Worm (Caenorhabditis elegans): ENCODE results near the gene ceh-87.

Gene ceh-87

ce11 chrII:2710919-2711318 is 26.8 kb upstream of the ceh-87 start, which contains the start of gene T05A8.2:
T05A8.2 (minus strand) TSS chrII:2711019.
- no peak for TF ChIP-seq tbx-37 (GFP tag; conservative IDR thresholded peaks at IDR 0.05)
- no peak for TF ChIP-seq flt-1 (GFP tag; IDR thresholded peaks at IDR 0.05)
- TF ChIP-seq scrt-1 (GFP tag; IDR thresholded peaks at IDR 0.05) = no peak
- TF ChIP-seq tra-4 (tag; optimal IDR thresholded peaks at IDR 0.05) = no peak
- TF ChIP-seq B0310.2 (tag; optimal IDR thresholded peaks at IDR 0.05) = no peak
- TF ChIP-seq ama-1 (optimal IDR thresholded peaks at IDR 0.05) = no peak
- no peak for TF ChIP-seq sea-1 (GFP tag; conservative IDR thresholded peaks at IDR 0.05)
- no peak for TF ChIP-seq tbx-11 (GFP tag; IDR thresholded peaks at IDR 0.05)
- TF ChIP-seq hnd-1 (tag; optimal IDR thresholded peaks at IDR 0.05) = no peak
- TF ChIP-seq ceh-36 (tag; optimal IDR thresholded peaks at IDR 0.05) = no peak
- TF ChIP-seq ceh-13 (GFP tag; optimal IDR thresholded peaks at IDR 0.05) = no peak
- TF ChIP-seq ets-7 (tag; optimal IDR thresholded peaks at IDR 0.05) = no peak
- TF ChIP-seq hmg-4 (GFP tag; optimal IDR thresholded peaks at IDR 0.05) = no peak
- TF ChIP-seq aly-1 (tag; optimal IDR thresholded peaks at IDR 0.05) = no peak

ce11 chrII:2709942-2710341 is 25.8 kb upstream of the ceh-87 start, which contains the start of gene T05A8.1:
T05A8.1 (minus strand) TSS chrII:2710042.
- TF ChIP-seq flt-1 (GFP tag; IDR thresholded peaks at IDR 0.05) (no peak), ama-1 (optimal IDR thresholded peaks at IDR 0.05) (no peak), hmbx-1 (tag; optimal IDR thresholded peaks at IDR 0.05) (no peak), aly-1 (tag; optimal IDR thresholded peaks at IDR 0.05) (no peak), hmg-4 (GFP tag; optimal IDR thresholded peaks at IDR 0.05) (no peak), ceh-13 (GFP tag; optimal IDR thresholded peaks at IDR 0.05) (no peak), tbx-37 (GFP tag; conservative IDR thresholded peaks at IDR 0.05) (no peak), hnd-1 (tag; optimal IDR thresholded peaks at IDR 0.05) (no peak), sea-1 (GFP tag; conservative IDR thresholded peaks at IDR 0.05) (no peak), ceh-36 (tag; optimal IDR thresholded peaks at IDR 0.05) (no peak), F13C5.2 (tag; optimal IDR thresholded peaks at IDR 0.05) (no peak), pes-1 (GFP tag; IDR thresholded peaks at IDR 0.05) (no peak), tra-4 (tag; optimal IDR thresholded peaks at IDR 0.05) (no peak), scrt-1 (GFP tag; IDR thresholded peaks at IDR 0.05) (no peak), tbx-11 (GFP tag; IDR thresholded peaks at IDR 0.05) (no peak), ets-7 (tag; optimal IDR thresholded peaks at IDR 0.05) (no peak), B0310.2 (tag; optimal IDR thresholded peaks at IDR 0.05) (no peak)

- no peak for TF ChIP-seq hmbx-1 (tag; optimal IDR thresholded peaks at IDR 0.05)
- TF ChIP-seq ets-7 (tag; optimal IDR thresholded peaks at IDR 0.05) = no peak
- TF ChIP-seq hnd-1 (tag; optimal IDR thresholded peaks at IDR 0.05) = no peak
- TF ChIP-seq sea-1 (GFP tag; conservative IDR thresholded peaks at IDR 0.05) = no peak
- TF ChIP-seq scrt-1 (GFP tag; IDR thresholded peaks at IDR 0.05) = no peak
- no peak for TF ChIP-seq aly-1 (tag; optimal IDR thresholded peaks at IDR 0.05)
- no peak for TF ChIP-seq tbx-37 (GFP tag; conservative IDR thresholded peaks at IDR 0.05)
- TF ChIP-seq pes-1 (GFP tag; IDR thresholded peaks at IDR 0.05) = no peak
- TF ChIP-seq ceh-36 (tag; optimal IDR thresholded peaks at IDR 0.05) = no peak
- TF ChIP-seq ama-1 (optimal IDR thresholded peaks at IDR 0.05) = no peak
- no peak for TF ChIP-seq hmg-4 (GFP tag; optimal IDR thresholded peaks at IDR 0.05)
- TF ChIP-seq ceh-13 (GFP tag; optimal IDR thresholded peaks at IDR 0.05) = no peak
- no peak for TF ChIP-seq tra-4 (tag; optimal IDR thresholded peaks at IDR 0.05)
- TF ChIP-seq tbx-11 (GFP tag; IDR thresholded peaks at IDR 0.05) = no peak
Observed at ce11 chrII:2707872-2708271, 23.8 kb upstream of the ceh-87 start, which contains the start of gene Y47G7B.2. Y47G7B.2 (minus strand) TSS chrII:2708014.

- TF ChIP-seq B0310.2 (tag; optimal IDR thresholded peaks at IDR 0.05) (no peak), flt-1 (GFP tag; IDR thresholded peaks at IDR 0.05) (no peak), hmbx-1 (tag; optimal IDR thresholded peaks at IDR 0.05) (no peak), aly-1 (tag; optimal IDR thresholded peaks at IDR 0.05) (no peak), ceh-13 (GFP tag; optimal IDR thresholded peaks at IDR 0.05) (no peak), ets-7 (tag; optimal IDR thresholded peaks at IDR 0.05) (no peak), ama-1 (optimal IDR thresholded peaks at IDR 0.05) (no peak), tra-4 (tag; optimal IDR thresholded peaks at IDR 0.05) (no peak), sea-1 (GFP tag; conservative IDR thresholded peaks at IDR 0.05) (no peak)
Observed at ce11 chrII:2705200-2705599, 21.1 kb upstream of the ceh-87 start, which contains the start of gene srh-128. srh-128 (minus strand) TSS chrII:2705300.

ce11 chrII:2702757-2703156 is 18.6 kb upstream of the ceh-87 start, which contains the start of gene sri-60:
sri-60 (minus strand) TSS chrII:2702857.
- TF ChIP-seq ama-1 (optimal IDR thresholded peaks at IDR 0.05) (no peak), scrt-1 (GFP tag; IDR thresholded peaks at IDR 0.05) (no peak), flt-1 (GFP tag; IDR thresholded peaks at IDR 0.05) (no peak), ets-7 (tag; optimal IDR thresholded peaks at IDR 0.05) (no peak), B0310.2 (tag; optimal IDR thresholded peaks at IDR 0.05) (no peak), aly-1 (tag; optimal IDR thresholded peaks at IDR 0.05) (no peak), tra-4 (tag; optimal IDR thresholded peaks at IDR 0.05) (no peak), ceh-13 (GFP tag; optimal IDR thresholded peaks at IDR 0.05) (no peak), tbx-11 (GFP tag; IDR thresholded peaks at IDR 0.05) (no peak), F13C5.2 (tag; optimal IDR thresholded peaks at IDR 0.05) (no peak), hnd-1 (tag; optimal IDR thresholded peaks at IDR 0.05) (no peak), hmbx-1 (tag; optimal IDR thresholded peaks at IDR 0.05) (no peak), tbx-37 (GFP tag; conservative IDR thresholded peaks at IDR 0.05) (no peak), ceh-36 (tag; optimal IDR thresholded peaks at IDR 0.05) (no peak), pes-1 (GFP tag; IDR thresholded peaks at IDR 0.05) (no peak), hmg-4 (GFP tag; optimal IDR thresholded peaks at IDR 0.05) (no peak), sea-1 (GFP tag; conservative IDR thresholded peaks at IDR 0.05) (no peak)

- no peak for TF ChIP-seq ama-1 (optimal IDR thresholded peaks at IDR 0.05)
- TF ChIP-seq tbx-37 (GFP tag; conservative IDR thresholded peaks at IDR 0.05) = no peak
- no peak for TF ChIP-seq flt-1 (GFP tag; IDR thresholded peaks at IDR 0.05)
- TF ChIP-seq F13C5.2 (tag; optimal IDR thresholded peaks at IDR 0.05) = no peak
- no peak for TF ChIP-seq scrt-1 (GFP tag; IDR thresholded peaks at IDR 0.05)
- TF ChIP-seq pes-1 (GFP tag; IDR thresholded peaks at IDR 0.05) = no peak
- no peak for TF ChIP-seq ceh-36 (tag; optimal IDR thresholded peaks at IDR 0.05)
- TF ChIP-seq ets-7 (tag; optimal IDR thresholded peaks at IDR 0.05) = no peak
Observed at ce11 chrII:2700229-2700628, 16.1 kb upstream of the ceh-87 start, which contains the start of gene sri-61. sri-61 (minus strand) TSS chrII:2700329.

- TF ChIP-seq tbx-37 (GFP tag; conservative IDR thresholded peaks at IDR 0.05) = no peak
- no peak for TF ChIP-seq F13C5.2 (tag; optimal IDR thresholded peaks at IDR 0.05)
- no peak for TF ChIP-seq ets-7 (tag; optimal IDR thresholded peaks at IDR 0.05)
- TF ChIP-seq B0310.2 (tag; optimal IDR thresholded peaks at IDR 0.05) = no peak
Observed at ce11 chrII:2698378-2698777, 14.3 kb upstream of the ceh-87 start, which contains the start of gene sri-62. sri-62 (minus strand) TSS chrII:2698478.
